Worm (Caenorhabditis elegans) whole organism, early embryonic: ENCODE measurements around the gene erp-44.3.

ENCODE experiments used
- B0310.2 ChIP-seq: sonication (generic microtip); optimal IDR thresholded peaks from 2 replicates; lab custom pipeline; 2016; ENCODE audit warnings: mild to moderate bottlenecking, missing genetic modification characterization, missing compliant biosample characterization
- F13C5.2 ChIP-seq: sonication (generic microtip); optimal IDR thresholded peaks from 2 replicates; lab custom pipeline; 2017; ENCODE audit warnings: mild to moderate bottlenecking, missing genetic modification characterization, inconsistent platforms, missing compliant biosample characterization
- aly-1 ChIP-seq: sonication (generic microtip); optimal IDR thresholded peaks from 2 replicates; lab custom pipeline; 2016; ENCODE audit warnings: missing genetic modification characterization, missing compliant biosample characterization
- ama-1 ChIP-seq: fragments of 150-350 bp; optimal IDR thresholded peaks from 2 replicates; lab custom pipeline; 2014
- ceh-13 ChIP-seq: fragments of 200-800 bp; sonication (Bioruptor generic); optimal IDR thresholded peaks from 2 replicates; lab custom pipeline; 2018; ENCODE audit warnings: mild to moderate bottlenecking, missing genetic modification characterization, missing compliant biosample characterization
- ceh-36 ChIP-seq: sonication (generic microtip); optimal IDR thresholded peaks from 2 replicates; lab custom pipeline; 2016; ENCODE audit warnings: missing genetic modification characterization, inconsistent platforms, missing compliant biosample characterization
- ets-7 ChIP-seq: sonication (generic microtip); optimal IDR thresholded peaks from 2 replicates; lab custom pipeline; 2016; ENCODE audit warnings: missing genotype, missing genetic modification characterization, missing compliant biosample characterization
- flt-1 ChIP-seq: fragments of 200-800 bp; sonication (Bioruptor generic); IDR thresholded peaks from 2 replicates; pipeline ENCODE4 v1.3.6; 2022; ENCODE audit warnings: missing genetic modification characterization, missing compliant biosample characterization
- hmbx-1 ChIP-seq: sonication (generic microtip); optimal IDR thresholded peaks from 2 replicates; lab custom pipeline; 2016; ENCODE audit warnings: mild to moderate bottlenecking, missing genetic modification characterization, missing compliant biosample characterization
- hmg-4 ChIP-seq: fragments of 200-800 bp; sonication (Bioruptor generic); optimal IDR thresholded peaks from 2 replicates; lab custom pipeline; 2018; ENCODE audit warnings: mild to moderate bottlenecking, missing genetic modification characterization, missing compliant biosample characterization
- hnd-1 ChIP-seq: sonication (generic microtip); optimal IDR thresholded peaks from 2 replicates; lab custom pipeline; 2016; ENCODE audit warnings: missing genetic modification characterization, missing compliant biosample characterization
- pes-1 ChIP-seq: fragments of 200-800 bp; sonication (Bioruptor generic); IDR thresholded peaks from 2 replicates; pipeline ENCODE4 v1.3.6; 2022; ENCODE audit warnings: missing genetic modification reagents, missing genetic modification characterization, missing compliant biosample characterization
- scrt-1 ChIP-seq: fragments of 200-800 bp; sonication (Bioruptor generic); IDR thresholded peaks from 2 replicates; pipeline ENCODE4 v1.3.6; 2022; ENCODE audit warnings: missing genetic modification characterization, missing compliant biosample characterization
- sea-1 ChIP-seq: fragments of 200-800 bp; sonication (Bioruptor generic); conservative IDR thresholded peaks from 2 replicates; pipeline ENCODE4 v1.3.6; 2022; ENCODE audit warnings: missing genetic modification characterization, missing compliant biosample characterization
- tbx-11 ChIP-seq: fragments of 200-800 bp; sonication (Bioruptor generic); IDR thresholded peaks from 2 replicates; pipeline ENCODE4 v1.3.6; 2022; ENCODE audit warnings: missing genetic modification characterization, missing compliant biosample characterization
- tbx-37 ChIP-seq: fragments of 200-800 bp; sonication (Bioruptor generic); conservative IDR thresholded peaks from 2 replicates; pipeline ENCODE4 v1.3.6; 2022; ENCODE audit warnings: missing genetic modification reagents, missing genetic modification characterization, missing compliant biosample characterization
- tra-4 ChIP-seq: sonication (generic microtip); optimal IDR thresholded peaks from 2 replicates; lab custom pipeline; 2017; ENCODE audit warnings: missing genetic modification characterization, missing compliant biosample characterization

Gene erp-44.3

DNA sequence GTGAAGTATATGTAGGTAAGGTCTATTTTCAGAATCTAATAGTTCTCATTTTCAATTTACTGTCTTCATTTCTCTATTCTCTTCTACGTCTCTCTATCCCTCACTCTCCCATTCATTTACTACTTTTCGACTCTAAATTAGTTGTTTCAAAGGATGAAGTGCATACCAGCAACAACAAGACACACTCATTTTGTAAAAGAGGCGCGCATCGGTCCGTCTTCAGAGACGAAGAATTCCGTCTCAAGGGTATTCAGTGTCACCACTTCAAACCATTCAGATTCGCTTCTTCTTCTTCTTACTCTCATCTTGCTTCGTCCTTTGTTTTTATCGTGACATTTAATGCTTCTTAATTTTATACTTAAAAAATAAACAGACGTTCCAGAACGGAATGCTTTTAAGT lies 48.9 kb downstream of the erp-44.3 start:
- TF ChIP-seq tbx-37: no peak
- TF ChIP-seq ceh-13 (GFP tag; lab: Kevin White, UChicago): no peak
- no peak for TF ChIP-seq aly-1 (tag; lab: Kevin White, UChicago)
- no peak for TF ChIP-seq hnd-1 (tag; lab: Kevin White, UChicago)
- no peak for TF ChIP-seq ceh-36 (tag; lab: Kevin White, UChicago)
- no peak for TF ChIP-seq F13C5.2 (tag; lab: Kevin White, UChicago)
- TF ChIP-seq tbx-11: no peak
- TF ChIP-seq ets-7 (tag; lab: Kevin White, UChicago): no peak
- TF ChIP-seq ama-1: no peak
- TF ChIP-seq B0310.2 (tag; lab: Kevin White, UChicago): no peak
- TF ChIP-seq pes-1 (GFP tag; lab: Robert Waterston, UW): no peak
- no peak for TF ChIP-seq flt-1 (GFP tag; lab: Robert Waterston, UW)

DNA sequence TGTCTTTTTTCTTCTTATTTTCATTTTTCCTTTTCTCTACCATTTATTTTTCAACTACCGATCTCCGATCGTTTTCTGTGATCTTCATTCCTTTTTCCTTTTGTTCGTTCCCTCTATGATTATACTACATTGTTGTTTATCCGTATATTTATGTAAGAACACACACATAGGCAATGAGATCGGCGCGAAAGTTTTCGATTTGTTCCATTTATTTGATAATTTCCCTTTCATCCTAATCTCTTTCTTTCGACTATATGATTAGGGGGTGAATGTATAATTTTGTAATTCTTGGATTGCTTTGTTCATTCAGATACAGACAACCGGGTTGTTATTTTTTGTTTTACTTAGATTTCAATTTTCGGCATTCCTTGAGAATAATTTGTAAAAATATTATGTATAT lies 51.2 kb downstream of the erp-44.3 start:
- no peak for TF ChIP-seq ets-7 (tag; lab: Kevin White, UChicago)
- no peak for TF ChIP-seq ceh-36 (tag; lab: Kevin White, UChicago)
- no peak for TF ChIP-seq tbx-11
- TF ChIP-seq tra-4 (tag; lab: Kevin White, UChicago): no peak
- TF ChIP-seq F13C5.2 (tag; lab: Kevin White, UChicago): no peak
- no peak for TF ChIP-seq ceh-13 (GFP tag; lab: Kevin White, UChicago)
- TF ChIP-seq sea-1: no peak
- no peak for TF ChIP-seq flt-1 (GFP tag; lab: Robert Waterston, UW)
- no peak for TF ChIP-seq B0310.2 (tag; lab: Kevin White, UChicago)
- TF ChIP-seq scrt-1 (GFP tag; lab: Robert Waterston, UW): no peak
- TF ChIP-seq ama-1: no peak

DNA sequence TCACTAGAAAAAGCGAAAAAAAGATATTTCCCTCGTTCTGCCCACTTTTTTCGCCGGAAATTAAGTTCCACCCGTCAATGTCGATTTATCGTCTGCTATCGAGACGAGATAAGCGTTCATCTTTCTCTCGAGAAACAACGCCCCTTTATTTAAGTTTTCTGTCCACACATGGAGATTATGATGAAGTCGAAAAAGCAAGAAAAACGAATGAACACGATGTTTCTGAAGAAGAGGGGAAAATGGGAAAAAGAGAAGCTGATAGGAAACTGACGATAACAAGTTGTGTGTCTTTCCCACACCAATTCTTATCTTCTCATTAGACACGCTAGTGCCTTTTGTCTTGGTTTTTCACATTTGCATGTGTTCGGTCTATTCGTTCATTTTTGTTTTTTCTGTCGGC lies 52.3 kb downstream of the erp-44.3 start:
- no peak for TF ChIP-seq sea-1
- no peak for TF ChIP-seq aly-1 (tag; lab: Kevin White, UChicago)
- no peak for TF ChIP-seq F13C5.2 (tag; lab: Kevin White, UChicago)
- TF ChIP-seq ets-7 (tag; lab: Kevin White, UChicago): no peak
- no peak for TF ChIP-seq B0310.2 (tag; lab: Kevin White, UChicago)
- no peak for TF ChIP-seq tbx-37
- TF ChIP-seq tra-4 (tag; lab: Kevin White, UChicago): no peak

DNA sequence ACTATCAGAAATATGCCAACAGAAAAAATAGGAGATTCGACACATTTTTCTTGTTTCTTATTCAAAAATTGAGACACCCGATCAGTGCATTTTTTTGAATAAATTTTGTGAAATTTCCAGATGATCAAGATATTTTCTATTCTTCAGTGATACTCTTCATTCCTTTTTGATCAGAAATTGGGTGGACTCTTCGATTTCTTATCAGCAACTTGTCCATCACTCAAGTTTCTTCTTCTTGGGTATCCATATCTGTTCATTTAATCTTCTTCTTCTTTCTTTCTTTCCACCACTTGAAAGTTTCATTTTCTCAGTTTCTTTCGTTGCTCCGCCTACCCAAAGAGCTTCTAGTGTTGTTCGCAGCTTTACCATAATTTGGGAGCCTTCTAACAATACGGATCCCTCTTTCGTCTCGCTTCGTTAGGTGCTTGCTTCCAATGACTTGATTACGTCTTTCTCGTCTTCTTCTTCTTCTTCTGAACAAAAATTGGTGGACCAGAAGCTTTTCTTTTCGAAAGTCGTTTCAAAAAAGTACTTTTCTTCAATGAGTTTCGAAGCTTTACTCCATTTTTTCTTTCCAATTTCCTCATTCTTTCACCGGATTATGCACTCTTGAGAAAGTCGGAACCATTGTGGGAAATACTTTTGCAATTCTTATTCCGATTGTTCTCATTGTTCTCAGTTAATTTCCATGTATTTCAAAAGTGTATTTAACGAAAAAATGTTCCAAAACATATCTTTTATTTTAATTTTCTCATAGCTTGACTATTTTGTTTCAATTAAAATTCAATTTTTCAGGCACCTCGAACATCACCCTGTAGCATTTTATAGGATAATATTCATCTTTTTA lies 53.5 kb downstream of the erp-44.3 start, which contains the start of gene pct-1:
pct-1 (plus strand) TSS at position 797 of the 847 bp plus-strand sequence.
- no peak for TF ChIP-seq tra-4 (tag; lab: Kevin White, UChicago)
- no peak for TF ChIP-seq ceh-13 (GFP tag; lab: Kevin White, UChicago)
- no peak for TF ChIP-seq aly-1 (tag; lab: Kevin White, UChicago)
- no peak for TF ChIP-seq tbx-37
- TF ChIP-seq flt-1 (GFP tag; lab: Robert Waterston, UW): no peak
- no peak for TF ChIP-seq hmg-4
- no peak for TF ChIP-seq ama-1
- no peak for TF ChIP-seq F13C5.2 (tag; lab: Kevin White, UChicago)
- TF ChIP-seq ceh-36 (tag; lab: Kevin White, UChicago): no peak
- no peak for TF ChIP-seq ets-7 (tag; lab: Kevin White, UChicago)
- no peak for TF ChIP-seq pes-1 (GFP tag; lab: Robert Waterston, UW)
- TF ChIP-seq hmbx-1 (tag; lab: Kevin White, UChicago): no peak
- TF ChIP-seq scrt-1 (GFP tag; lab: Robert Waterston, UW): no peak
- TF ChIP-seq hnd-1 (tag; lab: Kevin White, UChicago): no peak
- TF ChIP-seq B0310.2 (tag; lab: Kevin White, UChicago): no peak
- no peak for TF ChIP-seq sea-1
